Worm (Caenorhabditis elegans) whole organism, young adult: Measurements from ENCODE around the gene R02D5.8.

Experiments used
- Y53G8AR.9 ChIP-seq: fragments of 200-800 bp; sonication (Bioruptor generic); conservative IDR thresholded peaks from 2 replicates; pipeline ENCODE4 v1.3.6; 2022; ENCODE audit warnings: missing genetic modification reagents, missing genetic modification characterization, missing compliant biosample characterization
- Y56A3A.18 ChIP-seq: fragments of 200-800 bp; sonication (Bioruptor generic); IDR thresholded peaks from 2 replicates; pipeline ENCODE4 v1.3.6; 2022; ENCODE audit warnings: missing genetic modification reagents, missing genetic modification characterization, missing compliant biosample characterization
- Y67H2A.10 ChIP-seq: fragments of 200-800 bp; sonication (Bioruptor generic); conservative IDR thresholded peaks from 2 replicates; pipeline ENCODE4 v1.3.6; 2022; ENCODE audit warnings: missing genetic modification reagents, missing genetic modification characterization, missing compliant biosample characterization
- ZK185.1 ChIP-seq: sonication (generic microtip); optimal IDR thresholded peaks from 2 replicates; lab custom pipeline; 2016; ENCODE audit warnings: mild to moderate bottlenecking, missing genetic modification characterization, missing compliant biosample characterization; ENCODE audit not compliant: poor library complexity, severe bottlenecking
- attf-6 ChIP-seq: fragments of 200-800 bp; sonication (Bioruptor generic); IDR thresholded peaks from 2 replicates; pipeline ENCODE4 v1.3.6; 2022; ENCODE audit warnings: missing genetic modification reagents, missing genetic modification characterization, missing compliant biosample characterization
- ceh-79 ChIP-seq: sonication (generic microtip); optimal IDR thresholded peaks from 2 replicates; lab custom pipeline; 2017; ENCODE audit warnings: mild to moderate bottlenecking, missing genetic modification characterization, missing compliant biosample characterization
- ets-4 ChIP-seq: fragments of 200-800 bp; sonication (Bioruptor generic); optimal IDR thresholded peaks from 2 replicates; lab custom pipeline; 2018; ENCODE audit warnings: mild to moderate bottlenecking, missing genetic modification characterization, missing compliant biosample characterization
- let-607 ChIP-seq, 2 experiments: fragments of 200-800 bp in 1 of 2; sonication (Bioruptor generic) in 1 of 2; sonication (generic microtip) in 1 of 2; optimal IDR thresholded peaks; 2 replicates each; lab custom pipeline; 2016 to 2018; ENCODE audit warnings: mild to moderate bottlenecking in 2 of 2, missing compliant biosample characterization in 2 of 2, missing genetic modification characterization in 2 of 2, moderate library complexity in 2 of 2, missing genotype in 1 of 2
- lsl-1 ChIP-seq: fragments of 200-800 bp; sonication (Bioruptor generic); optimal IDR thresholded peaks from 2 replicates; lab custom pipeline; 2018; ENCODE audit warnings: mild to moderate bottlenecking, missing genetic modification characterization, moderate library complexity, missing compliant biosample characterization
- nhr-80 ChIP-seq: sonication (generic microtip); optimal IDR thresholded peaks from 2 replicates; lab custom pipeline; 2016; ENCODE audit warnings: missing genetic modification characterization, missing compliant biosample characterization
- snpc-4 ChIP-seq, 5 experiments: fragments of 150-350 bp in 1 of 5; sonication (generic microtip) in 4 of 5; optimal IDR thresholded peaks; 2 replicates each; lab custom pipeline; 2014 to 2018; ENCODE audit warnings: missing genetic modification characterization in 5 of 5, missing biosample characterization in 3 of 5, antibody characterized with exemption in 2 of 5, mild to moderate bottlenecking in 2 of 5, missing compliant biosample characterization in 2 of 5, missing genotype in 2 of 5, moderate library complexity in 2 of 5, missing genetic modification reagents in 1 of 5
- ztf-18 ChIP-seq: sonication (generic microtip); optimal IDR thresholded peaks from 2 replicates; lab custom pipeline; 2016; ENCODE audit warnings: missing genotype, mild to moderate bottlenecking, missing genetic modification characterization, missing compliant biosample characterization
- ztf-6 ChIP-seq: fragments of 200-800 bp; sonication (Bioruptor generic); IDR thresholded peaks from 2 replicates; pipeline ENCODE4 v1.3.6; 2022; ENCODE audit warnings: missing genetic modification reagents, missing genetic modification characterization, missing compliant biosample characterization

- TF ChIP-seq ets-4 (GFP tag; lab: Kevin White, UChicago) (no peak), nhr-80 (peak; percentile 35), Y53G8AR.9 (GFP tag; lab: Robert Waterston, UW) (no peak), Y67H2A.10 (GFP tag; lab: Robert Waterston, UW) (no peak), let-607 (tag; optimal IDR thresholded peaks at IDR 0.05; lab: Kevin White, UChicago) (no peak), attf-6 (GFP tag; lab: Robert Waterston, UW) (no peak), ztf-18 (tag; lab: Kevin White, UChicago) (no peak), ceh-79 (tag; lab: Kevin White, UChicago) (no peak), snpc-4 (GFP tag; optimal IDR thresholded peaks at IDR 0.05; lab: Kevin White, UChicago) (no peak), snpc-4 (tag; optimal IDR thresholded peaks at IDR 0.05; lab: Kevin White, UChicago) (no peak), ZK185.1 (tag; lab: Kevin White, UChicago) (no peak), lsl-1 (GFP tag; lab: Kevin White, UChicago) (no peak), Y56A3A.18 (GFP tag; lab: Robert Waterston, UW) (no peak), ztf-6 (GFP tag; lab: Robert Waterston, UW) (no peak)
These were observed 42.5 kb downstream of the R02D5.8 start, which contains the start of gene clec-54 for ce11 chrV:14476680-14477079.
